Worm (Caenorhabditis elegans) whole organism, young adult: ENCODE results near the gene D2007.2.

Experiments used
- B0261.1 ChIP-seq: sonication (generic microtip); optimal IDR thresholded peaks from 2 replicates; lab custom pipeline; 2016; ENCODE audit warnings: mild to moderate bottlenecking, missing genetic modification characterization, moderate library complexity, missing compliant biosample characterization
- B0336.3 ChIP-seq: fragments of 200-800 bp; sonication (Bioruptor generic); IDR thresholded peaks from 2 replicates; pipeline ENCODE4 v1.3.6; 2022; ENCODE audit warnings: missing genetic modification characterization, missing compliant biosample characterization
- D2030.7 ChIP-seq: fragments of 200-800 bp; sonication (Bioruptor generic); IDR thresholded peaks from 2 replicates; pipeline ENCODE4 v1.3.6; 2022; ENCODE audit warnings: missing genetic modification reagents, missing genetic modification characterization, missing compliant biosample characterization
- F23B12.7 ChIP-seq: sonication (generic microtip); optimal IDR thresholded peaks from 2 replicates; lab custom pipeline; 2017; ENCODE audit warnings: missing genetic modification characterization, mild to moderate bottlenecking, missing compliant biosample characterization, antibody characterized with exemption, moderate library complexity; ENCODE audit not compliant: insufficient read depth
- T26A5.8 ChIP-seq: sonication (generic microtip); optimal IDR thresholded peaks from 2 replicates; lab custom pipeline; 2016; ENCODE audit warnings: missing genetic modification characterization, missing compliant biosample characterization
- Y53F4B.3 ChIP-seq: fragments of 200-800 bp; sonication (Bioruptor generic); IDR thresholded peaks from 2 replicates; pipeline ENCODE4 v1.3.6; 2022; ENCODE audit warnings: missing genetic modification reagents, missing genetic modification characterization, missing compliant biosample characterization
- Y56A3A.18 ChIP-seq: fragments of 200-800 bp; sonication (Bioruptor generic); IDR thresholded peaks from 2 replicates; pipeline ENCODE4 v1.3.6; 2022; ENCODE audit warnings: missing genetic modification reagents, missing genetic modification characterization, missing compliant biosample characterization
- Y79H2A.3 ChIP-seq: fragments of 200-800 bp; sonication (Bioruptor generic); conservative IDR thresholded peaks from 2 replicates; pipeline ENCODE4 v1.3.6; 2022; ENCODE audit warnings: missing genetic modification reagents, missing genetic modification characterization, missing compliant biosample characterization
- ZK185.1 ChIP-seq: sonication (generic microtip); optimal IDR thresholded peaks from 2 replicates; lab custom pipeline; 2016; ENCODE audit warnings: mild to moderate bottlenecking, missing genetic modification characterization, missing compliant biosample characterization; ENCODE audit not compliant: poor library complexity, severe bottlenecking
- ama-1 ChIP-seq, 3 experiments: fragments of 150-350 bp in 1 of 3; sonication (generic microtip) in 2 of 3; optimal IDR thresholded peaks; 2 replicates each; lab custom pipeline; 2014 to 2018; ENCODE audit warnings: missing biosample characterization in 2 of 3, missing genetic modification characterization in 2 of 3, missing genetic modification reagents in 2 of 3
- aptf-3 ChIP-seq: fragments of 200-800 bp; sonication (Bioruptor generic); IDR thresholded peaks from 2 replicates; pipeline ENCODE4 v1.3.6; 2022; ENCODE audit warnings: missing genetic modification characterization, missing compliant biosample characterization
- atf-7 ChIP-seq: sonication (generic microtip); optimal IDR thresholded peaks from 2 replicates; lab custom pipeline; 2017; ENCODE audit warnings: mild to moderate bottlenecking, missing genetic modification characterization, missing compliant biosample characterization
- athp-1 ChIP-seq: sonication (generic microtip); optimal IDR thresholded peaks from 2 replicates; lab custom pipeline; 2017; ENCODE audit warnings: mild to moderate bottlenecking, missing genetic modification characterization, missing compliant biosample characterization
- attf-3 ChIP-seq: fragments of 200-800 bp; sonication (Bioruptor generic); conservative IDR thresholded peaks from 2 replicates; pipeline ENCODE4 v1.3.6; 2022; ENCODE audit warnings: missing genetic modification reagents, missing genetic modification characterization, missing compliant biosample characterization
- attf-5 ChIP-seq: fragments of 200-800 bp; sonication (Bioruptor generic); optimal IDR thresholded peaks from 2 replicates; lab custom pipeline; 2018; ENCODE audit warnings: mild to moderate bottlenecking, missing genetic modification characterization, missing compliant biosample characterization
- bed-1 ChIP-seq: fragments of 200-800 bp; sonication (Bioruptor generic); IDR thresholded peaks from 2 replicates; pipeline ENCODE4 v1.3.6; 2022; ENCODE audit warnings: missing genetic modification reagents, missing genetic modification characterization, missing compliant biosample characterization
- cebp-1 ChIP-seq, 2 experiments: fragments of 200-800 bp in 1 of 2; sonication (Bioruptor generic) in 1 of 2; sonication (generic microtip) in 1 of 2; IDR thresholded peaks in 1 of 2; optimal IDR thresholded peaks in 1 of 2; 2 replicates each; pipeline versions ENCODE4 v1.3.6 to Lab custom; 2017 to 2022; ENCODE audit warnings: missing compliant biosample characterization in 2 of 2, missing genetic modification characterization in 2 of 2, mild to moderate bottlenecking in 1 of 2, missing genetic modification reagents in 1 of 2, moderate library complexity in 1 of 2
- chd-7 ChIP-seq: sonication (generic microtip); optimal IDR thresholded peaks from 2 replicates; lab custom pipeline; 2016; ENCODE audit warnings: mild to moderate bottlenecking, missing genetic modification characterization, moderate library complexity, missing compliant biosample characterization
- die-1 ChIP-seq: sonication (generic microtip); optimal IDR thresholded peaks from 2 replicates; lab custom pipeline; 2016; ENCODE audit warnings: missing genotype, mild to moderate bottlenecking, missing genetic modification characterization, missing compliant biosample characterization
- dox-1 ChIP-seq: fragments of 200-800 bp; sonication (Bioruptor generic); IDR thresholded peaks from 2 replicates; pipeline ENCODE4 v1.3.6; 2022; ENCODE audit warnings: missing genetic modification reagents, missing genetic modification characterization, missing compliant biosample characterization
- dpff-1 ChIP-seq: sonication (generic microtip); optimal IDR thresholded peaks from 2 replicates; lab custom pipeline; 2017; ENCODE audit warnings: mild to moderate bottlenecking, missing genetic modification characterization, missing compliant biosample characterization
- dpl-1 ChIP-seq: fragments of 150-350 bp; optimal IDR thresholded peaks from 2 replicates; lab custom pipeline; 2014; ENCODE audit warnings: missing biosample characterization, missing genetic modification reagents, missing genetic modification characterization
- efl-1 ChIP-seq: fragments of 150-350 bp; optimal IDR thresholded peaks from 2 replicates; lab custom pipeline; 2014; ENCODE audit warnings: missing biosample characterization, missing genetic modification reagents, missing genetic modification characterization
- egl-18 ChIP-seq: fragments of 200-800 bp; sonication (Bioruptor generic); IDR thresholded peaks from 2 replicates; pipeline ENCODE4 v1.3.6; 2022; ENCODE audit warnings: missing genetic modification reagents, missing genetic modification characterization, missing compliant biosample characterization
- ekl-4 ChIP-seq: fragments of 200-800 bp; sonication (Bioruptor generic); IDR thresholded peaks from 2 replicates; pipeline ENCODE4 v1.3.6; 2022; ENCODE audit warnings: missing genetic modification reagents, missing genetic modification characterization, missing compliant biosample characterization
- fkh-3 ChIP-seq: sonication (generic microtip); optimal IDR thresholded peaks from 2 replicates; lab custom pipeline; 2016; ENCODE audit warnings: mild to moderate bottlenecking, missing genetic modification characterization, missing compliant biosample characterization
- hmg-20 ChIP-seq: fragments of 200-800 bp; sonication (Bioruptor generic); IDR thresholded peaks from 2 replicates; pipeline ENCODE4 v1.3.6; 2022; ENCODE audit warnings: missing genetic modification reagents, missing genetic modification characterization, missing compliant biosample characterization
- let-526 ChIP-seq: fragments of 200-800 bp; sonication (Bioruptor generic); IDR thresholded peaks from 2 replicates; pipeline ENCODE4 v1.3.6; 2022; ENCODE audit warnings: missing genetic modification reagents, missing genetic modification characterization, missing compliant biosample characterization
- let-607 ChIP-seq, 2 experiments: fragments of 200-800 bp in 1 of 2; sonication (Bioruptor generic) in 1 of 2; sonication (generic microtip) in 1 of 2; optimal IDR thresholded peaks; 2 replicates each; lab custom pipeline; 2016 to 2018; ENCODE audit warnings: mild to moderate bottlenecking in 2 of 2, missing compliant biosample characterization in 2 of 2, missing genetic modification characterization in 2 of 2, moderate library complexity in 2 of 2, missing genotype in 1 of 2
- lsl-1 ChIP-seq: fragments of 200-800 bp; sonication (Bioruptor generic); optimal IDR thresholded peaks from 2 replicates; lab custom pipeline; 2018; ENCODE audit warnings: mild to moderate bottlenecking, missing genetic modification characterization, moderate library complexity, missing compliant biosample characterization
- lsy-27 ChIP-seq: sonication (generic microtip); optimal IDR thresholded peaks from 2 replicates; lab custom pipeline; 2017; ENCODE audit warnings: missing genetic modification characterization, mild to moderate bottlenecking, missing compliant biosample characterization, antibody characterized with exemption, missing genotype, borderline replicate concordance; ENCODE audit not compliant: insufficient read depth
- madf-3 ChIP-seq: fragments of 200-800 bp; sonication (Bioruptor generic); IDR thresholded peaks from 2 replicates; pipeline ENCODE4 v1.3.6; 2022; ENCODE audit warnings: missing genetic modification reagents, missing genetic modification characterization, missing compliant biosample characterization
- madf-8 ChIP-seq: fragments of 200-800 bp; sonication (Bioruptor generic); conservative IDR thresholded peaks from 2 replicates; pipeline ENCODE4 v1.3.6; 2022; ENCODE audit warnings: missing genetic modification reagents, missing genetic modification characterization, missing compliant biosample characterization
- nfya-1 ChIP-seq: sonication (generic microtip); optimal IDR thresholded peaks from 2 replicates; lab custom pipeline; 2017; ENCODE audit warnings: antibody characterized with exemption, missing compliant biosample characterization, missing genetic modification characterization, borderline replicate concordance; ENCODE audit not compliant: insufficient read depth
- nhr-120 ChIP-seq: fragments of 200-800 bp; sonication (Bioruptor generic); IDR thresholded peaks from 2 replicates; pipeline ENCODE4 v1.3.6; 2022; ENCODE audit warnings: missing genetic modification characterization, missing compliant biosample characterization
- nhr-27 ChIP-seq: fragments of 200-800 bp; sonication (Bioruptor generic); optimal IDR thresholded peaks from 2 replicates; lab custom pipeline; 2018; ENCODE audit warnings: mild to moderate bottlenecking, missing genetic modification characterization, moderate library complexity, missing compliant biosample characterization
- nhr-90 ChIP-seq: sonication (generic microtip); optimal IDR thresholded peaks from 2 replicates; lab custom pipeline; 2016; ENCODE audit warnings: missing genotype, mild to moderate bottlenecking, missing genetic modification characterization, missing compliant biosample characterization
- pha-4 ChIP-seq: fragments of 150-350 bp; sonication (generic microtip); optimal IDR thresholded peaks from 2 replicates; lab custom pipeline; 2014; ENCODE audit warnings: missing biosample characterization, missing genetic modification reagents, missing genetic modification characterization
- repo-1 ChIP-seq: sonication (generic microtip); optimal IDR thresholded peaks from 2 replicates; lab custom pipeline; 2017; ENCODE audit warnings: mild to moderate bottlenecking, missing genetic modification characterization, missing compliant biosample characterization
- sea-2 ChIP-seq: fragments of 200-800 bp; sonication (Bioruptor generic); IDR thresholded peaks from 2 replicates; pipeline ENCODE4 v1.3.6; 2022; ENCODE audit warnings: missing genetic modification characterization, missing compliant biosample characterization
- somi-1 ChIP-seq: fragments of 200-800 bp; sonication (Bioruptor generic); optimal IDR thresholded peaks from 2 replicates; lab custom pipeline; 2018; ENCODE audit warnings: mild to moderate bottlenecking, missing genetic modification characterization, missing compliant biosample characterization
- sptf-2 ChIP-seq: fragments of 200-800 bp; sonication (Bioruptor generic); optimal IDR thresholded peaks from 2 replicates; lab custom pipeline; 2018; ENCODE audit warnings: mild to moderate bottlenecking, missing genetic modification characterization, missing compliant biosample characterization
- tbx-9 ChIP-seq: sonication (generic microtip); optimal IDR thresholded peaks from 2 replicates; lab custom pipeline; 2016; ENCODE audit warnings: borderline replicate concordance, missing genetic modification characterization, inconsistent platforms, missing compliant biosample characterization
- ztf-25 ChIP-seq: fragments of 200-800 bp; sonication (Bioruptor generic); IDR thresholded peaks from 2 replicates; pipeline ENCODE4 v1.3.6; 2022; ENCODE audit warnings: missing genetic modification reagents, missing genetic modification characterization, missing compliant biosample characterization
- ztf-26 ChIP-seq: sonication (generic microtip); optimal IDR thresholded peaks from 2 replicates; lab custom pipeline; 2017; ENCODE audit warnings: missing genetic modification characterization, missing compliant biosample characterization
- ztf-3 ChIP-seq: fragments of 200-800 bp; sonication (Bioruptor generic); optimal IDR thresholded peaks from 2 replicates; lab custom pipeline; 2018; ENCODE audit warnings: mild to moderate bottlenecking, missing genetic modification characterization, missing compliant biosample characterization

D2007.2 gene

ce11 chrIII:8130177-8130902 is 18.4 kb upstream of the D2007.2 start, which contains the start of the genes rpl-21 and C14B9.10 (continued):
- TF ChIP-seq dpl-1 (GFP tag; lab: Kevin White, UChicago), result peak; percentile 30
- no peak for TF ChIP-seq ztf-25 (GFP tag; lab: Robert Waterston, UW)
- TF ChIP-seq sptf-2, result no peak
- TF ChIP-seq dpff-1, result no peak
- no peak for TF ChIP-seq die-1 (tag; lab: Kevin White, UChicago)
- no peak for TF ChIP-seq repo-1
- no peak for TF ChIP-seq somi-1
- TF ChIP-seq ztf-26 (tag; lab: Kevin White, UChicago), result no peak
- TF ChIP-seq aptf-3 (GFP tag; lab: Robert Waterston, UW), result no peak
- TF ChIP-seq Y56A3A.18 (GFP tag; lab: Robert Waterston, UW), result no peak
- peak; percentile 66; the same call in 1 of the 2 replicates for TF ChIP-seq ekl-4
- TF ChIP-seq let-607 (tag; optimal IDR thresholded peaks at IDR 0.05; lab: Kevin White, UChicago), result peak in 1 of 2 experiments; percentile 59
- TF ChIP-seq nhr-90 (tag; lab: Kevin White, UChicago), result no peak
- TF ChIP-seq athp-1, result peak; percentile 35
- no peak for TF ChIP-seq ama-1 (optimal IDR thresholded peaks at IDR 0.05; lab: Kevin White, UChicago)
- no peak for TF ChIP-seq ama-1 (GFP tag; optimal IDR thresholded peaks at IDR 0.05; lab: Kevin White, UChicago)
- TF ChIP-seq chd-7 (tag; lab: Kevin White, UChicago), result no peak
- TF ChIP-seq attf-5 (GFP tag; lab: Kevin White, UChicago), result peak; percentile 76
- TF ChIP-seq B0261.1 (tag; lab: Kevin White, UChicago), result peak; percentile 3
- no peak for TF ChIP-seq cebp-1 (GFP tag; IDR thresholded peaks at IDR 0.05; lab: Robert Waterston, UW)
- peak; percentile 64 for TF ChIP-seq cebp-1 (tag; optimal IDR thresholded peaks at IDR 0.05; lab: Kevin White, UChicago)
- peak; percentile 78 for TF ChIP-seq D2030.7 (GFP tag; lab: Robert Waterston, UW)
- no peak for TF ChIP-seq egl-18 (GFP tag; lab: Robert Waterston, UW)
- no peak for TF ChIP-seq bed-1 (GFP tag; lab: Robert Waterston, UW)
- peak; percentile 55 for TF ChIP-seq efl-1
- no peak for TF ChIP-seq Y79H2A.3
- TF ChIP-seq atf-7 (tag; lab: Kevin White, UChicago), result no peak
- no peak for TF ChIP-seq nfya-1 (tag; lab: Kevin White, UChicago)
- peak; percentile 76 for TF ChIP-seq pha-4 (tag; lab: Kevin White, UChicago)
- no peak for TF ChIP-seq sea-2 (GFP tag; lab: Robert Waterston, UW)
- TF ChIP-seq F23B12.7, result peak; percentile 83
- peak; percentile 53 for TF ChIP-seq madf-8 (GFP tag; lab: Robert Waterston, UW)
- no peak for TF ChIP-seq T26A5.8
- TF ChIP-seq tbx-9 (tag; lab: Kevin White, UChicago), result no peak
- peak; percentile 63 for TF ChIP-seq B0336.3 (GFP tag; lab: Robert Waterston, UW)
- TF ChIP-seq fkh-3, result no peak
- TF ChIP-seq lsl-1 (GFP tag; lab: Kevin White, UChicago), result peak; percentile 96
- no peak for TF ChIP-seq let-526 (GFP tag; lab: Robert Waterston, UW)
- no peak for TF ChIP-seq nhr-120 (GFP tag; lab: Robert Waterston, UW)
- peak; percentile 66 for TF ChIP-seq ZK185.1 (tag; lab: Kevin White, UChicago)
- peak; percentile 70 for TF ChIP-seq attf-3 (GFP tag; lab: Robert Waterston, UW)
- TF ChIP-seq madf-3 (GFP tag; lab: Robert Waterston, UW), result peak; percentile 89
- TF ChIP-seq Y53F4B.3 (GFP tag; lab: Robert Waterston, UW), result no peak
- peak; percentile 80 for TF ChIP-seq dox-1 (GFP tag; lab: Robert Waterston, UW)
- TF ChIP-seq nhr-27 (tag; lab: Kevin White, UChicago), result no peak
- TF ChIP-seq ztf-3 (GFP tag; lab: Kevin White, UChicago), result no peak
- no peak for TF ChIP-seq lsy-27 (tag; lab: Kevin White, UChicago)
- no peak for TF ChIP-seq hmg-20 (GFP tag; lab: Robert Waterston, UW)
